Fruit fly (Drosophila melanogaster) whole organism, adult: Measurements from ENCODE around the gene LSm3.

Experiments
- CG1620 ChIP-seq: fragments of 200-800 bp; sonication (Bioruptor generic); optimal IDR thresholded peaks from 2 replicates; lab custom pipeline; 2016; ENCODE audit warnings: missing biosample characterization, missing genetic modification characterization
- CG7045 ChIP-seq: fragments of 200-800 bp; sonication (Bioruptor generic); optimal IDR thresholded peaks from 2 replicates; lab custom pipeline; 2017; ENCODE audit warnings: missing biosample characterization, mild to moderate bottlenecking, missing genetic modification characterization
- CG7101 ChIP-seq: fragments of 200-800 bp; sonication (Bioruptor generic); optimal IDR thresholded peaks from 2 replicates; lab custom pipeline; 2018; ENCODE audit warnings: missing biosample characterization, mild to moderate bottlenecking, missing genetic modification characterization, moderate library complexity
- Clk ChIP-seq: fragments of 200-800 bp; sonication (Bioruptor generic); optimal IDR thresholded peaks from 2 replicates; lab custom pipeline; 2017; ENCODE audit warnings: missing biosample characterization, missing genetic modification characterization
- Crg-1 ChIP-seq: fragments of 200-800 bp; sonication (Bioruptor generic); optimal IDR thresholded peaks from 2 replicates; lab custom pipeline; 2016; ENCODE audit warnings: missing biosample characterization, missing genetic modification characterization
- Hr96 ChIP-seq: fragments of 200-800 bp; sonication (Bioruptor generic); optimal IDR thresholded peaks from 2 replicates; lab custom pipeline; 2016; ENCODE audit warnings: missing biosample characterization, missing genetic modification characterization
- bab1 ChIP-seq: fragments of 200-800 bp; sonication (Bioruptor generic); optimal IDR thresholded peaks from 3 replicates; lab custom pipeline; 2019; ENCODE audit warnings: missing biosample characterization, mild to moderate bottlenecking, missing genetic modification characterization, moderate library complexity
- cnc ChIP-seq, 2 experiments: fragments of >200 bp; optimal IDR thresholded peaks; 2 replicates each; lab custom pipeline; 2017
- kay ChIP-seq: fragments of 200-800 bp; sonication (Bioruptor generic); peaks from one replicate; lab custom pipeline; 2016; ENCODE audit warnings: missing biosample characterization, missing genetic modification characterization, borderline replicate concordance
- ovo ChIP-seq: fragments of 200-800 bp; sonication (Bioruptor generic); optimal IDR thresholded peaks from 2 replicates; lab custom pipeline; 2016; ENCODE audit warnings: missing biosample characterization, missing genetic modification characterization
- tj ChIP-seq: fragments of 200-800 bp; sonication (Bioruptor generic); optimal IDR thresholded peaks from 3 replicates; lab custom pipeline; 2017; ENCODE audit warnings: missing biosample characterization, mild to moderate bottlenecking, missing genetic modification characterization, moderate library complexity

dm6 chr3R:24015449-24015848 lies 19.4 kb downstream of the LSm3 start:
- TF ChIP-seq CG7045 (GFP tag; lab: Kevin White, UChicago) (no peak), bab1 (no peak), Crg-1 (no peak), Hr96 (no peak), tj (no peak), ovo (GFP tag; lab: Kevin White, UChicago) (no peak), cnc (optimal IDR thresholded peaks at IDR 0.05; lab: Kevin White, UChicago) (no peak), CG7101 (tag; lab: Kevin White, UChicago) (no peak), kay (GFP tag; lab: Kevin White, UChicago) (no peak), CG1620 (GFP tag; lab: Kevin White, UChicago) (no peak), Clk (GFP tag; lab: Kevin White, UChicago) (no peak)
